Worm (Caenorhabditis elegans) whole organism, midembryonic: Measurements from ENCODE around the gene mak-1.

ENCODE experiments used
- cog-1 ChIP-seq: sonication (generic microtip); optimal IDR thresholded peaks from 2 replicates; lab custom pipeline; 2016; ENCODE audit warnings: missing genetic modification characterization, missing compliant biosample characterization
- med-1 ChIP-seq: sonication (generic microtip); optimal IDR thresholded peaks from 2 replicates; lab custom pipeline; 2017; ENCODE audit warnings: missing genetic modification characterization, mild to moderate bottlenecking, missing compliant biosample characterization, antibody characterized with exemption, missing genetic modification reagents; ENCODE audit not compliant: insufficient read depth

DNA sequence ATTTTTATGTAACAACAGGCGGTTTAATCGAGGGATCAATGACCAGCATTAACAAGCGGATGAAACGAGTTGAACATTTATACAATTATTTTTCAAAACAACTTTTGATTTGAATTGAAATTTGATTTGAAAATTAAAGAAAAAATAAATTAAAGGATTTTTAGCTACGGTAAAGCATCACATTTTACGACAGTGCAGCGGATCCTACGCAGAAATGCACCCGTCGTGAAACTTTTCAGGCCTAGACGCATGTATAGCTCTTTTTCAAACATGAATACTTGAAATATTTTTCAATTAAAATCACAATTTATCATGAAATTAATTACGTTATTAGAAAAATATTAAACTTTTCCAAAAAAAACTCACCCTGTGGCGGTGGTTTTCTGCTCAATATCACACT is 42.8 kb upstream of the mak-1 start:
- TF ChIP-seq med-1 (GFP tag; lab: Kevin White, UChicago) (no peak), cog-1 (no peak)
